Worm (Caenorhabditis elegans) whole organism, mixed stage, embryonic: ENCODE measurements around the gene sft-4.
A peak's percentile ranks its signal among the peaks of the same experiment; 100 is the strongest.

ENCODE experiments used
- M03D4.4 ChIP-seq: sonication (generic microtip); optimal IDR thresholded peaks from 2 replicates; lab custom pipeline; 2017; ENCODE audit warnings: mild to moderate bottlenecking, missing genetic modification characterization, missing compliant biosample characterization
- bed-3 ChIP-seq: fragments of 200-800 bp; sonication (Bioruptor generic); optimal IDR thresholded peaks from 3 replicates; lab custom pipeline; 2018; ENCODE audit warnings: mild to moderate bottlenecking, missing genetic modification characterization, moderate library complexity, missing compliant biosample characterization
- blmp-1 ChIP-seq: fragments of 150-350 bp; optimal IDR thresholded peaks from 2 replicates; lab custom pipeline; 2014; ENCODE audit warnings: missing biosample characterization, missing genetic modification characterization
- ceh-83 ChIP-seq: fragments of 200-800 bp; sonication (Bioruptor generic); optimal IDR thresholded peaks from 2 replicates; lab custom pipeline; 2018; ENCODE audit warnings: mild to moderate bottlenecking, missing genetic modification characterization, missing compliant biosample characterization
- ces-1 ChIP-seq: fragments of 150-350 bp; optimal IDR thresholded peaks from 2 replicates; lab custom pipeline; 2014; ENCODE audit warnings: missing biosample characterization, missing genetic modification reagents, missing genetic modification characterization
- cnd-1 ChIP-seq: fragments of 200-800 bp; sonication (Bioruptor generic); optimal IDR thresholded peaks from 2 replicates; lab custom pipeline; 2018; ENCODE audit warnings: mild to moderate bottlenecking, missing genetic modification characterization, missing compliant biosample characterization
- drap-1 ChIP-seq: fragments of 200-800 bp; sonication (Bioruptor generic); optimal IDR thresholded peaks from 3 replicates; lab custom pipeline; 2018; ENCODE audit warnings: mild to moderate bottlenecking, missing genetic modification characterization, missing compliant biosample characterization
- elt-1 ChIP-seq: sonication (generic microtip); optimal IDR thresholded peaks from 2 replicates; lab custom pipeline; 2017; ENCODE audit warnings: missing genetic modification characterization, mild to moderate bottlenecking, missing compliant biosample characterization, antibody characterized with exemption, moderate library complexity, borderline replicate concordance; ENCODE audit not compliant: insufficient read depth
- elt-3 ChIP-seq: fragments of 150-350 bp; optimal IDR thresholded peaks from 2 replicates; lab custom pipeline; 2014; ENCODE audit warnings: missing biosample characterization, missing genetic modification characterization
- flh-1 ChIP-seq: fragments of 200-800 bp; sonication (Bioruptor generic); optimal IDR thresholded peaks from 2 replicates; lab custom pipeline; 2018; ENCODE audit warnings: mild to moderate bottlenecking, missing genetic modification characterization, moderate library complexity, missing compliant biosample characterization
- ham-2 ChIP-seq: fragments of 200-800 bp; sonication (Bioruptor generic); optimal IDR thresholded peaks from 2 replicates; lab custom pipeline; 2018; ENCODE audit warnings: mild to moderate bottlenecking, missing genetic modification characterization, missing compliant biosample characterization
- hlh-1 ChIP-seq: fragments of 150-350 bp; optimal IDR thresholded peaks from 2 replicates; lab custom pipeline; 2014; ENCODE audit warnings: missing biosample characterization, missing genetic modification reagents, missing genetic modification characterization
- lin-13 ChIP-seq: fragments of 150-350 bp; optimal IDR thresholded peaks from 2 replicates; lab custom pipeline; 2014; ENCODE audit warnings: missing biosample characterization, missing genetic modification characterization
- lin-32 ChIP-seq: fragments of 200-800 bp; sonication (Bioruptor generic); optimal IDR thresholded peaks from 2 replicates; lab custom pipeline; 2018; ENCODE audit warnings: mild to moderate bottlenecking, missing genetic modification characterization, missing compliant biosample characterization
- lsy-2 ChIP-seq: fragments of 150-350 bp; optimal IDR thresholded peaks from 2 replicates; lab custom pipeline; 2014; ENCODE audit warnings: missing biosample characterization, missing genetic modification characterization
- mab-5 ChIP-seq: fragments of 150-350 bp; optimal IDR thresholded peaks from 2 replicates; lab custom pipeline; 2014; ENCODE audit warnings: missing biosample characterization, missing genetic modification characterization
- mep-1 ChIP-seq: fragments of 150-350 bp; optimal IDR thresholded peaks from 2 replicates; lab custom pipeline; 2017; ENCODE audit warnings: missing biosample characterization, missing genetic modification reagents, missing genetic modification characterization, inconsistent platforms
- mls-2 ChIP-seq: sonication (generic microtip); optimal IDR thresholded peaks from 2 replicates; lab custom pipeline; 2016; ENCODE audit warnings: mild to moderate bottlenecking, missing genetic modification characterization, moderate library complexity, missing compliant biosample characterization
- nhr-12 ChIP-seq: fragments of 150-350 bp; optimal IDR thresholded peaks from 2 replicates; lab custom pipeline; 2014; ENCODE audit warnings: missing biosample characterization, missing genetic modification characterization
- nhr-2 ChIP-seq: fragments of 150-350 bp; optimal IDR thresholded peaks from 2 replicates; lab custom pipeline; 2014; ENCODE audit warnings: missing biosample characterization, missing genetic modification characterization
- nhr-28 ChIP-seq: fragments of 150-350 bp; optimal IDR thresholded peaks from 2 replicates; lab custom pipeline; 2014; ENCODE audit warnings: missing biosample characterization, missing genetic modification characterization
- nhr-76 ChIP-seq: sonication (generic microtip); optimal IDR thresholded peaks from 2 replicates; lab custom pipeline; 2017; ENCODE audit warnings: missing biosample characterization, missing genetic modification characterization
- pha-4 ChIP-seq: fragments of 150-350 bp; optimal IDR thresholded peaks from 2 replicates; lab custom pipeline; 2018; ENCODE audit warnings: missing biosample characterization, missing genetic modification reagents, missing genetic modification characterization
- sem-2 ChIP-seq: fragments of 200-800 bp; sonication (Bioruptor generic); optimal IDR thresholded peaks from 2 replicates; lab custom pipeline; 2018; ENCODE audit warnings: mild to moderate bottlenecking, missing genetic modification characterization, missing compliant biosample characterization
- sptf-1 ChIP-seq: sonication (generic microtip); optimal IDR thresholded peaks from 2 replicates; lab custom pipeline; 2017; ENCODE audit warnings: mild to moderate bottlenecking, missing genetic modification characterization, moderate library complexity, missing compliant biosample characterization
- tbx-8 ChIP-seq: fragments of 200-800 bp; sonication (Bioruptor generic); optimal IDR thresholded peaks from 2 replicates; lab custom pipeline; 2018; ENCODE audit warnings: mild to moderate bottlenecking, missing genetic modification characterization, moderate library complexity, missing compliant biosample characterization
- unc-120 ChIP-seq: sonication (generic microtip); optimal IDR thresholded peaks from 2 replicates; lab custom pipeline; 2017; ENCODE audit warnings: missing genetic modification characterization, missing compliant biosample characterization; ENCODE audit not compliant: poor library complexity, severe bottlenecking
- unc-39 ChIP-seq: fragments of 150-350 bp; optimal IDR thresholded peaks from 2 replicates; lab custom pipeline; 2014; ENCODE audit warnings: missing biosample characterization, missing genetic modification characterization
- unc-62 ChIP-seq: fragments of 150-350 bp; optimal IDR thresholded peaks from 2 replicates; lab custom pipeline; 2014; ENCODE audit warnings: missing biosample characterization, missing genetic modification reagents, missing genetic modification characterization
- ztf-11 ChIP-seq: fragments of 150-350 bp; optimal IDR thresholded peaks from 2 replicates; lab custom pipeline; 2014; ENCODE audit warnings: missing biosample characterization, missing genetic modification characterization

Gene sft-4

DNA sequence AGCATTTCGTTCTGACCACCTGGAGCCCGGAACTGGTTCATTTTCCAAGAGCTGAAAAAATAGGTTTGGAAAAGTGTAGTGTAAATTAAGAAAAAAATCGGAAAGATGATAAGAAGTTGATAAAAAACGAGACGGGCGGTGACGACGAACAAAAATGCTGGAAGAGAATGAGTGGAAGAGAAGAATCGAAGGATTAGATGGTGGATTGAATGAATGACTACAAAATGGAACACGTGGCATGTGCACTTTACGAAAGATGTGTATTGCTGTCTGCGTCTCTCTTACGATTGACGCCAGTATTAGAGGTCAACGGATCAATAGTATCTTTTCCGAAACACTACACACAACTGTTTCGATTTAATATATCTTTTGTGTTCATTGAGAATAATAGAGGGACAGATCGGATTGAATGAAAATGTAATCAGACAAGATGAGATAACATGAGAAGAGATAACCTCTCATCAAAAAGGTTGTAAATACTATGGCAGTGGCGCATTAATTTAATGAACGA lies at the start of gene sft-4:
Gene sft-4, minus strand, starts transcription at position 51 of the 511 bp plus-strand sequence.
- TF ChIP-seq sem-2 (GFP tag; lab: Kevin White, UChicago) (no peak), lsy-2 (tag; lab: Kevin White, UChicago) (no peak), hlh-1 (tag; lab: Kevin White, UChicago) (peak; percentile 80), ztf-11 (tag; lab: Kevin White, UChicago) (no peak), unc-62 (peak; percentile 71), ceh-83 (no peak), nhr-2 (tag; lab: Kevin White, UChicago) (no peak), bed-3 (GFP tag; lab: Kevin White, UChicago) (no peak), elt-1 (peak; percentile 56), pha-4 (tag; lab: Kevin White, UChicago) (no peak), lin-32 (GFP tag; lab: Kevin White, UChicago) (no peak), unc-39 (no peak), mls-2 (tag; lab: Kevin White, UChicago) (no peak), ces-1 (GFP tag; lab: Kevin White, UChicago) (no peak), flh-1 (GFP tag; lab: Kevin White, UChicago) (no peak), tbx-8 (GFP tag; lab: Kevin White, UChicago) (no peak), unc-120 (tag; lab: Kevin White, UChicago) (peak; percentile 47)

DNA sequence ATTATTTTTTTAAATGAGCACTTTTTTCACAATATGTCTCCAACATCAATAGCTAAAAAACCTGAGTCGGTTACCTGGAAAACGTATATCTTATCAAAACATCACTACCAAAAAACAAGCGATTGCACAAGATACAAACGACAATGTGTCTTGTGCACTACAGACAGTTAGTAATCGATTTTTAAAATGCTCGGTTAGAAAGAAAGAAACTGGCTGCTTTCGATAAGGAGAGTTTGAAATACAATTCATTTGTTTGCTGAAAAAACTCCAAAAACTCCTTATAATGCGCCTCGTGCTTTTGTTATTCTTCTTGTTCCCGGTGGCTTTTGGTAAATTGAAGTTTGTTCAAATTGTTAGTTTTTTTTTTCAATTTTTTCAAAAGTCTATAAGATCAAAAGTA lies 48.7 kb upstream of the sft-4 start, which contains the start of gene acp-5:
Gene acp-5, plus strand, starts transcription at position 261 of the 400 bp plus-strand sequence.
- TF ChIP-seq lin-13 (tag; lab: Kevin White, UChicago) = no peak
- no peak for TF ChIP-seq pha-4 (tag; lab: Kevin White, UChicago)
- TF ChIP-seq nhr-76 (tag; lab: Kevin White, UChicago) = no peak
- TF ChIP-seq nhr-28 (tag; lab: Kevin White, UChicago) = no peak
- no peak for TF ChIP-seq flh-1 (GFP tag; lab: Kevin White, UChicago)
- no peak for TF ChIP-seq blmp-1 (tag; lab: Kevin White, UChicago)
- TF ChIP-seq elt-1 = no peak

DNA sequence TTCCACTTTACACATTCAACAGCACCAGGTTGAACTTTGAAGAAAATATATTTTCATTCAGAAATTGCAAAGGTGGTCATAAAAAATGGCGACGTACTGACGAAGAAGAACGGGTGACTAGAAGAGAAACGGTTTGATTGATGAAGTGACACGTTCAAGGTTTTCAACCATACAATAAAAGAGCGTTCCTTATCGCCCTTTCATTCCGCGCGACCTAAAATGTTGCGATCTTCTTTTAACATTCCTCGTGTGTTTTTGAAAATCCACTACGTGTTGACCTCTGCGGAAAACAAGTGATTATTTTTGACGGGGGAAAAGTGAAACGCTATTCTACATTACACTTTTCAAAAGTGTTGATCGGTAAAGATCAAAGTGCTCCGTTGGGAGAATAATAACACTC lies 47.6 kb upstream of the sft-4 start:
- TF ChIP-seq hlh-1 (tag; lab: Kevin White, UChicago) = no peak
- peak; percentile 72 for TF ChIP-seq unc-62
- TF ChIP-seq elt-3 (tag; lab: Kevin White, UChicago) = no peak
- TF ChIP-seq ham-2 = peak; percentile 17
- TF ChIP-seq ceh-83 = peak; percentile 15

DNA sequence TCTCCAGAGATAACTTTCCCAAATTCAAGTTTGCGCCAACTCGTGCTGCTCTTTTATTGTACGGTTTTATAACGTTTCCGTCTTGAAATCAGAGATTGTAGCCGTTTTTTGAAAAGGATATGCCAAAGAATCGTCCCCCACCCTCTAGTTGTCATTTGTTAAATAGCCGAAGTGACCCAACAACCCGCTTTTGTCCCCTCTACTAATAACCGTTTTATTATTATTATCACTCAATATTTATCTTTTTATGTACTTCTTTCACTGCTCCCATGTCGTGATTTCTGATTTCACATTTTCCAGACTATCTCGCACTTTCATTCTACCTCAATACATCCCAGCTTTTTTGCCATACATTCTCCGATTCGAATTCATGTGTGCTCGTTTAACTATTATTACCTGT lies 46.5 kb upstream of the sft-4 start:
- TF ChIP-seq elt-1 (no peak), drap-1 (no peak), blmp-1 (tag; lab: Kevin White, UChicago) (no peak), cnd-1 (tag; lab: Kevin White, UChicago) (peak; percentile 18), M03D4.4 (tag; lab: Kevin White, UChicago) (no peak), lin-13 (tag; lab: Kevin White, UChicago) (no peak), sptf-1 (tag; lab: Kevin White, UChicago) (peak; percentile 16), tbx-8 (GFP tag; lab: Kevin White, UChicago) (no peak)
- TF ChIP-seq, all 35 proteins: peak for 2

DNA sequence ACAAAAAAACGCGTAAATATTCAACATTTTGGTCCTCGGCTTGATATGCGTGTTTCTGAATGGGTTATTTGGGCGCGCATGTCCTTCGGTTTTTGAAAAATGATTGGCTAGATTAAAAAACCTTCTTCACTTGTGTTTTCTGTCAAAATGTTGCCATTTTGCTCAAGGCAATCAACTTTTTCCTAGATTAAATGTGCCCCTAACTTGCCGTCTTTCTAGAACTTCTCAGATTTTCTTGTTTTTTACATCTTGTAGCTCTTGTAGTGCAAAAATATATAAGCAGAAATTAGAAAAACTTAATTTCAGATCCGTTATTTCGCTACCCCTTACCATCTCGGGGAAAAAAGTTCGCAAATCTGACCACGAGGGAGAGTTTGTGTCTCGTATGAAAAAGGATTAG lies 41.3 kb upstream of the sft-4 start, which contains the start of gene hbl-1:
Gene hbl-1, plus strand, starts transcription at position 301 of the 400 bp plus-strand sequence.
- no peak for TF ChIP-seq lin-32 (GFP tag; lab: Kevin White, UChicago)
- no peak for TF ChIP-seq ham-2
- no peak for TF ChIP-seq nhr-76 (tag; lab: Kevin White, UChicago)
- TF ChIP-seq flh-1 (GFP tag; lab: Kevin White, UChicago) = no peak
- no peak for TF ChIP-seq mep-1 (tag; lab: Kevin White, UChicago)
- no peak for TF ChIP-seq mab-5 (tag; lab: Kevin White, UChicago)
- TF ChIP-seq ces-1 (GFP tag; lab: Kevin White, UChicago) = no peak
- TF ChIP-seq ceh-83 = no peak
- no peak for TF ChIP-seq elt-3 (tag; lab: Kevin White, UChicago)
- TF ChIP-seq pha-4 (tag; lab: Kevin White, UChicago) = no peak
- TF ChIP-seq nhr-12 (tag; lab: Kevin White, UChicago) = no peak
- no peak for TF ChIP-seq bed-3 (GFP tag; lab: Kevin White, UChicago)
- no peak for TF ChIP-seq nhr-28 (tag; lab: Kevin White, UChicago)
- no peak for TF ChIP-seq M03D4.4 (tag; lab: Kevin White, UChicago)
- no peak for TF ChIP-seq cnd-1 (tag; lab: Kevin White, UChicago)
- no peak for TF ChIP-seq ztf-11 (tag; lab: Kevin White, UChicago)
- TF ChIP-seq mls-2 (tag; lab: Kevin White, UChicago) = no peak
- TF ChIP-seq drap-1 = no peak
